3 worm cellular contexts compared by ENCODE assay signal in genomic region chrII:11644535-11644934, ce11.
TF ChIP-seq lines count a peak whose summit lies in the region.

No protein-coding gene starts in this region.

TF ChIP-seq in whole organism, L1 larva, 84 proteins besides CTCF, POLR2A, EP300 and RAD21 (continues in another document):
- TF ChIP-seq unc-86 (tag; optimal IDR thresholded peaks at IDR 0.05; lab: Kevin White, UChicago): no peak
- no peak for TF ChIP-seq C16A3.4 (tag; optimal IDR thresholded peaks at IDR 0.05; lab: Kevin White, UChicago)
- TF ChIP-seq nhr-77 (tag; optimal IDR thresholded peaks at IDR 0.05; lab: Kevin White, UChicago): no peak
- TF ChIP-seq nhr-76 (tag; optimal IDR thresholded peaks at IDR 0.05; lab: Kevin White, UChicago): no peak
- TF ChIP-seq tlp-1 (tag; optimal IDR thresholded peaks at IDR 0.05; lab: Kevin White, UChicago): no peak
- peak; percentile 53 for TF ChIP-seq nhr-85 (tag; lab: Kevin White, UChicago)
- TF ChIP-seq nhr-20 (tag; optimal IDR thresholded peaks at IDR 0.05; lab: Kevin White, UChicago): peak; percentile 3
- TF ChIP-seq sup-37 (GFP tag; optimal IDR thresholded peaks at IDR 0.05; lab: Kevin White, UChicago): no peak
- no peak for TF ChIP-seq ama-1 (optimal IDR thresholded peaks at IDR 0.05; lab: Kevin White, UChicago)
- TF ChIP-seq isw-1 (GFP tag; IDR thresholded peaks at IDR 0.05; lab: Robert Waterston, UW): no peak
- TF ChIP-seq aha-1 (tag; optimal IDR thresholded peaks at IDR 0.05; lab: Kevin White, UChicago): no peak
- TF ChIP-seq hlh-4 (tag; optimal IDR thresholded peaks at IDR 0.05; lab: Kevin White, UChicago): no peak
- TF ChIP-seq irx-1 (tag; optimal IDR thresholded peaks at IDR 0.05; lab: Kevin White, UChicago): no peak
- TF ChIP-seq dsc-1 (tag; optimal IDR thresholded peaks at IDR 0.05; lab: Kevin White, UChicago): no peak
- TF ChIP-seq F16B12.6 (tag; optimal IDR thresholded peaks at IDR 0.05; lab: Kevin White, UChicago): no peak
- TF ChIP-seq pqm-1 (tag; optimal IDR thresholded peaks at IDR 0.05; lab: Kevin White, UChicago): no peak
- no peak for TF ChIP-seq swsn-7 (tag; optimal IDR thresholded peaks at IDR 0.05; lab: Kevin White, UChicago)
- no peak for TF ChIP-seq fkh-8 (tag; optimal IDR thresholded peaks at IDR 0.05; lab: Kevin White, UChicago)
- no peak for TF ChIP-seq mef-2 (tag; optimal IDR thresholded peaks at IDR 0.05; lab: Kevin White, UChicago)
- TF ChIP-seq lin-15B (tag; optimal IDR thresholded peaks at IDR 0.05; lab: Kevin White, UChicago): no peak
- TF ChIP-seq lsy-2 (tag; optimal IDR thresholded peaks at IDR 0.05; lab: Kevin White, UChicago): peak in 1 of 2 experiments; percentile 69
- TF ChIP-seq ceh-88 (GFP tag; IDR thresholded peaks at IDR 0.05; lab: Robert Waterston, UW): no peak
- no peak for TF ChIP-seq skn-1 (tag; optimal IDR thresholded peaks at IDR 0.05; lab: Kevin White, UChicago)
- TF ChIP-seq nhr-90 (tag; optimal IDR thresholded peaks at IDR 0.05; lab: Kevin White, UChicago; ENCODE audit: poor library complexity): no peak
- no peak for TF ChIP-seq unc-62 (GFP tag; optimal IDR thresholded peaks at IDR 0.05; lab: Kevin White, UChicago)
- TF ChIP-seq ets-5 (GFP tag; IDR thresholded peaks at IDR 0.05; lab: Robert Waterston, UW): no peak
- TF ChIP-seq lin-14 (GFP tag; optimal IDR thresholded peaks at IDR 0.05; lab: Kevin White, UChicago): no peak
- no peak for TF ChIP-seq pag-3 (tag; optimal IDR thresholded peaks at IDR 0.05; lab: Kevin White, UChicago; ENCODE audit: borderline replicate concordance, insufficient read depth)
- TF ChIP-seq ztf-11 (tag; optimal IDR thresholded peaks at IDR 0.05; lab: Kevin White, UChicago): no peak
- no peak for TF ChIP-seq dpl-1 (GFP tag; optimal IDR thresholded peaks at IDR 0.05; lab: Kevin White, UChicago)
- 0 out of 2 replicates have a peak, but pooled peaks have one; percentile 3 for TF ChIP-seq nhr-19 (GFP tag; conservative IDR thresholded peaks at IDR 0.05; lab: Robert Waterston, UW)
- no peak for TF ChIP-seq hlh-17 (GFP tag; optimal IDR thresholded peaks at IDR 0.05; lab: Kevin White, UChicago; ENCODE audit: borderline replicate concordance)

TF ChIP-seq in whole organism, L2 larva, 48 proteins besides CTCF, POLR2A, EP300 and RAD21:
- TF ChIP-seq egl-27 (tag; optimal IDR thresholded peaks at IDR 0.05; lab: Kevin White, UChicago) (no peak), sma-3 (GFP tag; optimal IDR thresholded peaks at IDR 0.05; lab: Kevin White, UChicago) (peak; percentile 10), blmp-1 (tag; optimal IDR thresholded peaks at IDR 0.05; lab: Kevin White, UChicago; ENCODE audit: insufficient read depth) (no peak), sem-4 (tag; optimal IDR thresholded peaks at IDR 0.05; lab: Kevin White, UChicago) (no peak), nhr-129 (tag; optimal IDR thresholded peaks at IDR 0.05; lab: Kevin White, UChicago) (no peak), zag-1 (tag; optimal IDR thresholded peaks at IDR 0.05; lab: Kevin White, UChicago) (no peak), nhr-12 (tag; optimal IDR thresholded peaks at IDR 0.05; lab: Kevin White, UChicago) (no peak), nhr-11 (tag; optimal IDR thresholded peaks at IDR 0.05; lab: Kevin White, UChicago) (no peak), peb-1 (tag; optimal IDR thresholded peaks at IDR 0.05; lab: Kevin White, UChicago) (no peak), nhr-25 (tag; optimal IDR thresholded peaks at IDR 0.05; lab: Kevin White, UChicago) (peak; percentile 2)

TF ChIP-seq in whole organism, L4 larva, 104 proteins besides CTCF, POLR2A, EP300 and RAD21:
- TF ChIP-seq lsy-2 (tag; optimal IDR thresholded peaks at IDR 0.05; lab: Kevin White, UChicago) (no peak), Y5F2A.4 (GFP tag; optimal IDR thresholded peaks at IDR 0.05; lab: Kevin White, UChicago) (no peak), egl-27 (tag; optimal IDR thresholded peaks at IDR 0.05; lab: Kevin White, UChicago) (no peak), ceh-32 (tag; optimal IDR thresholded peaks at IDR 0.05; lab: Kevin White, UChicago; ENCODE audit: poor library complexity) (no peak), hlh-30 (tag; optimal IDR thresholded peaks at IDR 0.05; lab: Kevin White, UChicago; ENCODE audit: insufficient read depth) (peak; percentile 6), nhr-10 (tag; optimal IDR thresholded peaks at IDR 0.05; lab: Kevin White, UChicago) (no peak), mdl-1 (tag; optimal IDR thresholded peaks at IDR 0.05; lab: Kevin White, UChicago) (peak in 1 of 2 experiments; percentile 1), spr-1 (tag; optimal IDR thresholded peaks at IDR 0.05; lab: Kevin White, UChicago) (no peak), pha-4 (GFP tag; IDR thresholded peaks at IDR 0.05; lab: Robert Waterston, UW) (no peak), pha-4 (tag; optimal IDR thresholded peaks at IDR 0.05; lab: Kevin White, UChicago) (no peak), unc-62 (GFP tag; optimal IDR thresholded peaks at IDR 0.05 in 1 of 2; lab: Kevin White, UChicago) (peak in 1 of 2 experiments; percentile 77), unc-62 (tag; optimal IDR thresholded peaks at IDR 0.05; lab: Kevin White, UChicago) (no peak), snpc-4 (tag; optimal IDR thresholded peaks at IDR 0.05; lab: Kevin White, UChicago) (no peak)
TF ChIP-seq in whole organism, L4 larva: peak in this region for 3.
